Worm (Caenorhabditis elegans): ENCODE data around the gene math-4.

- no peak for TF ChIP-seq nhr-11 (tag; optimal IDR thresholded peaks at IDR 0.05)
- no peak for TF ChIP-seq ceh-30 (tag; optimal IDR thresholded peaks at IDR 0.05)
- TF ChIP-seq ceh-14 (tag; optimal IDR thresholded peaks at IDR 0.05) = no peak
- TF ChIP-seq ceh-9 (tag; optimal IDR thresholded peaks at IDR 0.05) = no peak
- TF ChIP-seq madf-2 (tag; optimal IDR thresholded peaks at IDR 0.05) = no peak
- TF ChIP-seq nfya-1 (tag; optimal IDR thresholded peaks at IDR 0.05) = no peak
- TF ChIP-seq ama-1 (optimal IDR thresholded peaks at IDR 0.05) = no peak
- TF ChIP-seq ztf-16 (tag; optimal IDR thresholded peaks at IDR 0.05) = no peak
- TF ChIP-seq hlh-8 (tag; optimal IDR thresholded peaks at IDR 0.05) = no peak
- TF ChIP-seq fax-1 (tag; optimal IDR thresholded peaks at IDR 0.05) = no peak
- no peak for TF ChIP-seq Y22D7AL.16 (tag; optimal IDR thresholded peaks at IDR 0.05)
- no peak for TF ChIP-seq pha-2 (tag; optimal IDR thresholded peaks at IDR 0.05)
- TF ChIP-seq pat-9 (tag; optimal IDR thresholded peaks at IDR 0.05) = no peak
Measured at ce11 chrII:1787208-1787607, 4.8 kb upstream of the math-4 start.
